Worm (Caenorhabditis elegans) whole organism, late embryonic: ENCODE data around the gene Y47D3B.4.

ENCODE experiments used
- ama-1 ChIP-seq: fragments of 150-350 bp; optimal IDR thresholded peaks from 2 replicates; lab custom pipeline; 2014
- ceh-48 ChIP-seq: sonication (generic microtip); optimal IDR thresholded peaks from 2 replicates; lab custom pipeline; 2016; ENCODE audit warnings: missing genetic modification characterization, inconsistent platforms, missing compliant biosample characterization
- nhr-11 ChIP-seq: fragments of 150-350 bp; optimal IDR thresholded peaks from 2 replicates; lab custom pipeline; 2014; ENCODE audit warnings: missing biosample characterization, missing genetic modification characterization

DNA sequence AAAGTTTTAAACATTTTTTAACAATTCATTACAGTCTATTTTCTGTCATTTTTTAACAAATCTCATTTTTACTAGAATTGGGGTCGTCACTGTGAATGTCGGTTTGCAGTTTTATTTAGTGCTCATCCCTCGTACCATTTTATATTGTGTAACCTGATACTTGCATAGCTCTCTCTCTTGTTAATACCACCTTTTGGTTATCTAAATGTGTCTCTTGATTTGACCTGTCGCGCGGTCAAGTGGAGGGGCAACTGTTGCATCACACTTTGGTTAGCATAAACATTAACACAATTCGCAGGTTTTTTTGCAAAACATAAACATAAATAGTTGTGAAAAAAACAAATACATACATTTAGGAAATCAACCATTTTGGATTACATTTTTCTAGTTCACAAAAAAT is 41.7 kb downstream of the Y47D3B.4 start:
- TF ChIP-seq ceh-48 (tag; lab: Kevin White, UChicago), result no peak
- TF ChIP-seq ama-1 (lab: Kevin White, UChicago), result no peak
- no peak for TF ChIP-seq nhr-11 (tag; lab: Kevin White, UChicago)
